Worm (Caenorhabditis elegans) whole organism, L1 larva: ENCODE results near the gene D2063.1.

Experiments
- mep-1 ChIP-seq: fragments of 150-350 bp; optimal IDR thresholded peaks from 2 replicates; lab custom pipeline; 2014; ENCODE audit warnings: missing biosample characterization, missing genetic modification characterization
- pqm-1 ChIP-seq: sonication (generic microtip); optimal IDR thresholded peaks from 3 replicates; lab custom pipeline; 2017; ENCODE audit warnings: missing biosample characterization, missing genetic modification characterization
- unc-62 ChIP-seq: fragments of 150-350 bp; optimal IDR thresholded peaks from 2 replicates; lab custom pipeline; 2014; ENCODE audit warnings: missing biosample characterization, missing genetic modification reagents, missing genetic modification characterization

- TF ChIP-seq unc-62 (no peak), pqm-1 (tag; lab: Kevin White, UChicago) (no peak), mep-1 (tag; lab: Kevin White, UChicago) (no peak)
These were observed 31.0 kb upstream of the D2063.1 start, which contains the start of gene F47D2.11 for ce11 chrV:4295920-4296319.
